Fruit fly (Drosophila melanogaster) ovary, adult (tissue): Measurements from ENCODE around the gene CG11891.

Source experiments
- CG17801 ChIP-seq: fragments of 200-800 bp; optimal IDR thresholded peaks from 2 replicates; lab custom pipeline; 2019; ENCODE audit warnings: missing biosample characterization, mild to moderate bottlenecking, missing genetic modification characterization, moderate library complexity; ENCODE audit not compliant: partially characterized antibody

CG11891 gene

dm6 chr3R:25318011-25318410 is 48.0 kb downstream of the CG11891 start, which contains the start of gene CG10553:
Gene CG10553, minus strand, starts transcription at chr3R:25318111.
- no peak for TF ChIP-seq CG17801 (GFP tag; lab: Kevin White, UChicago)

dm6 chr3R:25320051-25320705 is 50.2 kb downstream of the CG11891 start, which contains the start of gene CG10560:
Gene CG10560, minus strand, starts transcription at chr3R:25320101.
- TF ChIP-seq CG17801 (GFP tag; lab: Kevin White, UChicago) = no peak

dm6 chr3R:25320898-25321297 is 50.9 kb downstream of the CG11891 start:
- no peak for TF ChIP-seq CG17801 (GFP tag; lab: Kevin White, UChicago)

dm6 chr3R:25321681-25322080 is 51.7 kb downstream of the CG11891 start:
- no peak for TF ChIP-seq CG17801 (GFP tag; lab: Kevin White, UChicago)

dm6 chr3R:25322657-25323056 is 52.6 kb downstream of the CG11891 start, which contains the start of gene CG10562:
Gene CG10562, minus strand, starts transcription at chr3R:25322757.
- TF ChIP-seq CG17801 (GFP tag; lab: Kevin White, UChicago) = no peak
